Worm (Caenorhabditis elegans): ENCODE measurements around the gene kin-9.

ce11 chrX:8463085-8463645 lies 30.7 kb downstream of the kin-9 start, which contains the start of gene F16F9.4:
- TF ChIP-seq snpc-4 (tag; optimal IDR thresholded peaks at IDR 0.05), result no peak
- no peak for TF ChIP-seq nhr-76 (tag; optimal IDR thresholded peaks at IDR 0.05)
- no peak for TF ChIP-seq unc-62 (GFP tag; optimal IDR thresholded peaks at IDR 0.05)
- TF ChIP-seq ceh-28 (tag; optimal IDR thresholded peaks at IDR 0.05), result no peak
- no peak for TF ChIP-seq ZK546.5 (tag; optimal IDR thresholded peaks at IDR 0.05)
- no peak for TF ChIP-seq ztf-11 (tag; optimal IDR thresholded peaks at IDR 0.05)
- TF ChIP-seq fos-1 (tag; optimal IDR thresholded peaks at IDR 0.05), result no peak
- no peak for TF ChIP-seq mdl-1 (tag; optimal IDR thresholded peaks at IDR 0.05)
- no peak for TF ChIP-seq lin-15B (tag; optimal IDR thresholded peaks at IDR 0.05)
- no peak for TF ChIP-seq nhr-237 (tag; optimal IDR thresholded peaks at IDR 0.05)
- no peak for TF ChIP-seq egl-27 (tag; optimal IDR thresholded peaks at IDR 0.05)
- no peak for TF ChIP-seq ama-1 (optimal IDR thresholded peaks at IDR 0.05)
- no peak for TF ChIP-seq nhr-12 (tag; optimal IDR thresholded peaks at IDR 0.05)
- no peak for TF ChIP-seq elt-1 (tag; optimal IDR thresholded peaks at IDR 0.05)

All from whole organism, L3 larva.